Fruit fly (Drosophila melanogaster): ENCODE measurements around the gene myo.

dm6 chr4:697463-697862, 1.6 kb upstream of the myo start, which contains the start of gene ey:
- TF ChIP-seq CrebA (GFP tag; optimal IDR thresholded peaks at IDR 0.05; ENCODE audit: borderline replicate concordance) (no peak), Dfd (GFP tag; optimal IDR thresholded peaks at IDR 0.05) (no peak), psq (GFP tag; optimal IDR thresholded peaks at IDR 0.05) (no peak), sv (GFP tag; optimal IDR thresholded peaks at IDR 0.05) (no peak), ey (GFP tag; optimal IDR thresholded peaks at IDR 0.05) (no peak), br (GFP tag; optimal IDR thresholded peaks at IDR 0.05) (no peak), Rel (GFP tag; optimal IDR thresholded peaks at IDR 0.05) (no peak), Rel (tag; optimal IDR thresholded peaks at IDR 0.05) (peak; percentile 33), dsf (GFP tag; optimal IDR thresholded peaks at IDR 0.05; ENCODE audit: borderline replicate concordance) (no peak)
